Worm (Caenorhabditis elegans) whole organism, young adult: ENCODE measurements around the gene R12A1.3.
A peak's percentile ranks its signal among the peaks of the same experiment; 100 is the strongest.

ENCODE experiments used
- B0261.1 ChIP-seq: sonication (generic microtip); optimal IDR thresholded peaks from 2 replicates; lab custom pipeline; 2016; ENCODE audit warnings: mild to moderate bottlenecking, missing genetic modification characterization, moderate library complexity, missing compliant biosample characterization
- F37B4.10 ChIP-seq: fragments of 200-800 bp; sonication (Bioruptor generic); IDR thresholded peaks from 2 replicates; pipeline ENCODE4 v1.3.6; 2022; ENCODE audit warnings: missing genetic modification characterization, missing compliant biosample characterization
- F52B5.7 ChIP-seq: sonication (generic microtip); optimal IDR thresholded peaks from 2 replicates; lab custom pipeline; 2016; ENCODE audit warnings: mild to moderate bottlenecking, missing genetic modification characterization, missing compliant biosample characterization
- T07F8.4 ChIP-seq: sonication (generic microtip); optimal IDR thresholded peaks from 2 replicates; lab custom pipeline; 2016; ENCODE audit warnings: mild to moderate bottlenecking, missing genetic modification characterization, moderate library complexity, missing compliant biosample characterization
- T26A5.8 ChIP-seq: sonication (generic microtip); optimal IDR thresholded peaks from 2 replicates; lab custom pipeline; 2016; ENCODE audit warnings: missing genetic modification characterization, missing compliant biosample characterization
- Y79H2A.3 ChIP-seq: fragments of 200-800 bp; sonication (Bioruptor generic); conservative IDR thresholded peaks from 2 replicates; pipeline ENCODE4 v1.3.6; 2022; ENCODE audit warnings: missing genetic modification reagents, missing genetic modification characterization, missing compliant biosample characterization
- ZK185.1 ChIP-seq: sonication (generic microtip); optimal IDR thresholded peaks from 2 replicates; lab custom pipeline; 2016; ENCODE audit warnings: mild to moderate bottlenecking, missing genetic modification characterization, missing compliant biosample characterization; ENCODE audit not compliant: poor library complexity, severe bottlenecking
- atf-7 ChIP-seq: sonication (generic microtip); optimal IDR thresholded peaks from 2 replicates; lab custom pipeline; 2017; ENCODE audit warnings: mild to moderate bottlenecking, missing genetic modification characterization, missing compliant biosample characterization
- attf-5 ChIP-seq: fragments of 200-800 bp; sonication (Bioruptor generic); optimal IDR thresholded peaks from 2 replicates; lab custom pipeline; 2018; ENCODE audit warnings: mild to moderate bottlenecking, missing genetic modification characterization, missing compliant biosample characterization
- bed-1 ChIP-seq: fragments of 200-800 bp; sonication (Bioruptor generic); IDR thresholded peaks from 2 replicates; pipeline ENCODE4 v1.3.6; 2022; ENCODE audit warnings: missing genetic modification reagents, missing genetic modification characterization, missing compliant biosample characterization
- bed-2 ChIP-seq: fragments of 200-800 bp; sonication (Bioruptor generic); IDR thresholded peaks from 2 replicates; pipeline ENCODE4 v1.3.6; 2022; ENCODE audit warnings: missing genetic modification reagents, missing genetic modification characterization, missing compliant biosample characterization
- ccch-3 ChIP-seq: fragments of 200-800 bp; sonication (Bioruptor generic); optimal IDR thresholded peaks from 2 replicates; lab custom pipeline; 2018; ENCODE audit warnings: mild to moderate bottlenecking, missing genetic modification characterization, missing compliant biosample characterization
- cebp-1 ChIP-seq, 2 experiments: fragments of 200-800 bp in 1 of 2; sonication (Bioruptor generic) in 1 of 2; sonication (generic microtip) in 1 of 2; IDR thresholded peaks in 1 of 2; optimal IDR thresholded peaks in 1 of 2; 2 replicates each; pipeline versions ENCODE4 v1.3.6 to Lab custom; 2017 to 2022; ENCODE audit warnings: missing compliant biosample characterization in 2 of 2, missing genetic modification characterization in 2 of 2, mild to moderate bottlenecking in 1 of 2, missing genetic modification reagents in 1 of 2, moderate library complexity in 1 of 2
- die-1 ChIP-seq: sonication (generic microtip); optimal IDR thresholded peaks from 2 replicates; lab custom pipeline; 2016; ENCODE audit warnings: missing genotype, mild to moderate bottlenecking, missing genetic modification characterization, missing compliant biosample characterization
- dpff-1 ChIP-seq: sonication (generic microtip); optimal IDR thresholded peaks from 2 replicates; lab custom pipeline; 2017; ENCODE audit warnings: mild to moderate bottlenecking, missing genetic modification characterization, missing compliant biosample characterization
- dpl-1 ChIP-seq: fragments of 150-350 bp; optimal IDR thresholded peaks from 2 replicates; lab custom pipeline; 2014; ENCODE audit warnings: missing biosample characterization, missing genetic modification reagents, missing genetic modification characterization
- egl-44 ChIP-seq: fragments of 200-800 bp; sonication (Bioruptor generic); IDR thresholded peaks from 2 replicates; pipeline ENCODE4 v1.3.6; 2022; ENCODE audit warnings: missing genetic modification reagents, missing genetic modification characterization, missing compliant biosample characterization
- egrh-3 ChIP-seq: fragments of 200-800 bp; sonication (Bioruptor generic); IDR thresholded peaks from 2 replicates; pipeline ENCODE4 v1.3.6; 2022; ENCODE audit warnings: missing genetic modification reagents, missing genetic modification characterization, missing compliant biosample characterization
- fkh-3 ChIP-seq: sonication (generic microtip); optimal IDR thresholded peaks from 2 replicates; lab custom pipeline; 2016; ENCODE audit warnings: mild to moderate bottlenecking, missing genetic modification characterization, missing compliant biosample characterization
- gei-17 ChIP-seq: fragments of 200-800 bp; sonication (Bioruptor generic); optimal IDR thresholded peaks from 2 replicates; lab custom pipeline; 2018; ENCODE audit warnings: mild to moderate bottlenecking, missing genetic modification characterization, missing compliant biosample characterization
- him-1 ChIP-seq: sonication (generic microtip); optimal IDR thresholded peaks from 2 replicates; lab custom pipeline; 2016; ENCODE audit warnings: missing genotype, missing genetic modification reagents, missing genetic modification characterization, missing compliant biosample characterization
- hmg-1.2 ChIP-seq: fragments of 200-800 bp; sonication (Bioruptor generic); IDR thresholded peaks from 2 replicates; pipeline ENCODE4 v1.3.6; 2022; ENCODE audit warnings: missing genetic modification reagents, missing genetic modification characterization, missing compliant biosample characterization
- let-607 ChIP-seq, 2 experiments: fragments of 200-800 bp in 1 of 2; sonication (Bioruptor generic) in 1 of 2; sonication (generic microtip) in 1 of 2; optimal IDR thresholded peaks; 2 replicates each; lab custom pipeline; 2016 to 2018; ENCODE audit warnings: mild to moderate bottlenecking in 2 of 2, missing compliant biosample characterization in 2 of 2, missing genetic modification characterization in 2 of 2, moderate library complexity in 2 of 2, missing genotype in 1 of 2
- lin-35 ChIP-seq, 3 experiments: fragments of 150-350 bp in 2 of 3; sonication (generic microtip) in 1 of 3; optimal IDR thresholded peaks; 2 replicates each; lab custom pipeline; 2014 to 2018; ENCODE audit warnings: missing biosample characterization in 3 of 3, missing genetic modification characterization in 3 of 3, missing genetic modification reagents in 3 of 3
- lir-1 ChIP-seq: fragments of 200-800 bp; sonication (Bioruptor generic); conservative IDR thresholded peaks from 2 replicates; pipeline ENCODE4 v1.3.6; 2022; ENCODE audit warnings: missing genetic modification reagents, missing genetic modification characterization, missing compliant biosample characterization
- nhr-80 ChIP-seq: sonication (generic microtip); optimal IDR thresholded peaks from 2 replicates; lab custom pipeline; 2016; ENCODE audit warnings: missing genetic modification characterization, missing compliant biosample characterization
- rpc-1 ChIP-seq, 2 experiments: fragments of 150-350 bp in 1 of 2; sonication (generic microtip) in 1 of 2; optimal IDR thresholded peaks; 2 replicates each; lab custom pipeline; 2014 to 2018; ENCODE audit warnings: missing biosample characterization in 1 of 2, missing genetic modification characterization in 1 of 2, missing genetic modification reagents in 1 of 2, missing genotype in 1 of 2
- snpc-3.4 ChIP-seq: sonication (generic microtip); optimal IDR thresholded peaks from 2 replicates; lab custom pipeline; 2017; ENCODE audit warnings: missing genetic modification characterization, mild to moderate bottlenecking, missing compliant biosample characterization, antibody characterized with exemption, moderate library complexity, missing genotype, missing genetic modification reagents
- tbp1 ChIP-seq: fragments of 200-800 bp; sonication (Bioruptor generic); optimal IDR thresholded peaks from 2 replicates; lab custom pipeline; 2018; ENCODE audit warnings: mild to moderate bottlenecking, missing genetic modification characterization, missing compliant biosample characterization
- unc-130 ChIP-seq: sonication (generic microtip); optimal IDR thresholded peaks from 2 replicates; lab custom pipeline; 2016; ENCODE audit warnings: missing genetic modification reagents, missing genetic modification characterization, missing compliant biosample characterization
- zfh-2 ChIP-seq: fragments of 200-800 bp; sonication (Bioruptor generic); conservative IDR thresholded peaks from 2 replicates; pipeline ENCODE4 v1.3.6; 2022; ENCODE audit warnings: missing genetic modification reagents, missing genetic modification characterization, missing compliant biosample characterization
- ztf-18 ChIP-seq: sonication (generic microtip); optimal IDR thresholded peaks from 2 replicates; lab custom pipeline; 2016; ENCODE audit warnings: missing genotype, mild to moderate bottlenecking, missing genetic modification characterization, missing compliant biosample characterization
- ztf-25 ChIP-seq: fragments of 200-800 bp; sonication (Bioruptor generic); IDR thresholded peaks from 2 replicates; pipeline ENCODE4 v1.3.6; 2022; ENCODE audit warnings: missing genetic modification reagents, missing genetic modification characterization, missing compliant biosample characterization
- ztf-26 ChIP-seq: sonication (generic microtip); optimal IDR thresholded peaks from 2 replicates; lab custom pipeline; 2017; ENCODE audit warnings: missing genetic modification characterization, missing compliant biosample characterization
- ztf-28 ChIP-seq: fragments of 200-800 bp; sonication (Bioruptor generic); IDR thresholded peaks from 2 replicates; pipeline ENCODE4 v1.3.6; 2022; ENCODE audit warnings: missing genetic modification reagents, missing genetic modification characterization, missing compliant biosample characterization
- ztf-3 ChIP-seq: fragments of 200-800 bp; sonication (Bioruptor generic); optimal IDR thresholded peaks from 2 replicates; lab custom pipeline; 2018; ENCODE audit warnings: mild to moderate bottlenecking, missing genetic modification characterization, missing compliant biosample characterization

Gene R12A1.3

DNA sequence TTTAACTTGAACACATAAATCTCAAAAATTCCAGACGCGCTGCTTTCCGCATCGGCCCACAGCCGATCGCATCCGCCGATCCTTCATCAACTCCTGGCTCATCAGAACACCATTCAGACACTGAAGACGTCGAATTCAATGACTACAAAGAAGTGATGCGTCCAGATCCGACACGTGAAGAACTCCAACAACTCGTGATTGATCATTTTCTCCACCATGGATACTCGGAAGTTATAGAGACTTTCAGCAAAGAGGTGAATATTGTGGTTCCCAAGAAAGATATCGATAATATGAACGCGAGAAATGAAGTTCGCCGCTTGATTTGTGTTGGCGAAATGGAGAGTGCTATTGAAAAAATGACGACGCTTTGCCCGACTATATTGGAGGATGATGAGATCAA lies 43.3 kb upstream of the R12A1.3 start:
- no peak for TF ChIP-seq dpl-1
- TF ChIP-seq rpc-1 (optimal IDR thresholded peaks at IDR 0.05; lab: Kevin White, UChicago): no peak
- TF ChIP-seq rpc-1 (tag; optimal IDR thresholded peaks at IDR 0.05; lab: Kevin White, UChicago): no peak
- no peak for TF ChIP-seq F37B4.10 (GFP tag; lab: Robert Waterston, UW)
- TF ChIP-seq gei-17 (GFP tag; lab: Kevin White, UChicago): no peak
- no peak for TF ChIP-seq ZK185.1 (tag; lab: Kevin White, UChicago)
- no peak for TF ChIP-seq ztf-18 (tag; lab: Kevin White, UChicago)
- TF ChIP-seq B0261.1: no peak
- TF ChIP-seq die-1 (tag; lab: Kevin White, UChicago): no peak

DNA sequence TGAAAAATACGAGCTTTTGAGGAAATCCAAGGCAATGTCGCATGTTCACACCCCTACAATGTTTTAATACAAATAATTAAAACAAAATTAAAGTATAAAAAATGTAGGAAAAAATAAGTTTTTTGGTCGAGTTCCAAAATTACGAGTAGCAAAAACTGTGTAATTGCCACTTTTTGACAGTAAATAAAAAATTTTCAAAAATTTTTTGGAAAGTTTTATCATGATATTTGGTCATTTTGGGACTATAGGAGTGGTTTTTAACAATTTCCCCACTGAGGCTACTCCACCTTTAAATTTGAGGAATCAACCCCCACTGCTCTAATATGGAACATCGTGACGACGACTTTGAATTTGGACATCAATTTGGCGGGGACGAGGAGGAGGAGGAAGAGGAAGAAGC lies 41.9 kb upstream of the R12A1.3 start, which contains the start of gene gid-8:
Gene gid-8, plus strand, starts transcription at position 301 of the 400 bp plus-strand sequence.
- TF ChIP-seq lin-35 (GFP tag; optimal IDR thresholded peaks at IDR 0.05; lab: Kevin White, UChicago): no peak
- no peak for TF ChIP-seq snpc-3.4 (tag; lab: Kevin White, UChicago)
- no peak for TF ChIP-seq dpff-1 (tag; lab: Kevin White, UChicago)
- no peak for TF ChIP-seq attf-5 (GFP tag; lab: Kevin White, UChicago)
- no peak for TF ChIP-seq tbp1 (GFP tag; lab: Kevin White, UChicago)
- no peak for TF ChIP-seq let-607 (tag; optimal IDR thresholded peaks at IDR 0.05; lab: Kevin White, UChicago)
- TF ChIP-seq F37B4.10 (GFP tag; lab: Robert Waterston, UW): no peak
- TF ChIP-seq unc-130 (GFP tag; lab: Kevin White, UChicago): no peak
- no peak for TF ChIP-seq Y79H2A.3 (GFP tag; lab: Robert Waterston, UW)
- no peak for TF ChIP-seq F52B5.7 (tag; lab: Kevin White, UChicago)
- TF ChIP-seq lir-1 (GFP tag; lab: Robert Waterston, UW): no peak
- TF ChIP-seq nhr-80 (tag; lab: Kevin White, UChicago): no peak
- TF ChIP-seq ztf-28 (GFP tag; lab: Robert Waterston, UW): no peak
- no peak for TF ChIP-seq him-1 (tag; lab: Kevin White, UChicago)
- no peak for TF ChIP-seq ztf-25 (GFP tag; lab: Robert Waterston, UW)
- TF ChIP-seq ztf-26 (tag; lab: Kevin White, UChicago): no peak

DNA sequence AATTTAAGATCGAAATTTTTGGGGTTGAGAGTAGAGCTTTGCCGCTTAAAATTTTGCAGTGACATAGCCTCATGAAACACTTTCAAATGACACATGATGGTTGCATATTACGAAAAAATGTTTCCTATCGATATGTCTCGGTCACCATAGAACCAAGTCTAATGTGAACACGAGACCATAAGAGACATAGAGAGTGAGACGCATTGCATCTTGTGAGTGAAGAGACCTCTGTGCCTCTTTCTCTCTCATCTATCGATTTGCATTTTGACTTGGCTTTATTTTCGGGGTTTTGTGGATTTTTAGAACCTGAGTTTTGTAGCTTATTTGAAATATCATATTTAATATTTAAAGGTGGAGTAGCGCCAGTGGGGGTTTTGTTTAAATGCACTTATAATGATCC lies 41.4 kb upstream of the R12A1.3 start:
- TF ChIP-seq T07F8.4 (tag; lab: Kevin White, UChicago) (no peak), cebp-1 (GFP tag; IDR thresholded peaks at IDR 0.05; lab: Robert Waterston, UW) (no peak), cebp-1 (tag; optimal IDR thresholded peaks at IDR 0.05; lab: Kevin White, UChicago) (peak; percentile 65), hmg-1.2 (peak; percentile 34; the same call in 1 of the 2 replicates), attf-5 (GFP tag; lab: Kevin White, UChicago) (peak; percentile 58), nhr-80 (tag; lab: Kevin White, UChicago) (peak; percentile 43)

- TF ChIP-seq egrh-3 (GFP tag; lab: Robert Waterston, UW) (peak; percentile 81), ztf-18 (tag; lab: Kevin White, UChicago) (no peak), zfh-2 (GFP tag; lab: Robert Waterston, UW) (peak; percentile 81), fkh-3 (peak; percentile 39), F37B4.10 (GFP tag; lab: Robert Waterston, UW) (0 out of 2 replicates have a peak, but pooled peaks have one; percentile 18)
Observed at ce11 chrV:1465932-1466331, 40.3 kb upstream of the R12A1.3 start.

DNA sequence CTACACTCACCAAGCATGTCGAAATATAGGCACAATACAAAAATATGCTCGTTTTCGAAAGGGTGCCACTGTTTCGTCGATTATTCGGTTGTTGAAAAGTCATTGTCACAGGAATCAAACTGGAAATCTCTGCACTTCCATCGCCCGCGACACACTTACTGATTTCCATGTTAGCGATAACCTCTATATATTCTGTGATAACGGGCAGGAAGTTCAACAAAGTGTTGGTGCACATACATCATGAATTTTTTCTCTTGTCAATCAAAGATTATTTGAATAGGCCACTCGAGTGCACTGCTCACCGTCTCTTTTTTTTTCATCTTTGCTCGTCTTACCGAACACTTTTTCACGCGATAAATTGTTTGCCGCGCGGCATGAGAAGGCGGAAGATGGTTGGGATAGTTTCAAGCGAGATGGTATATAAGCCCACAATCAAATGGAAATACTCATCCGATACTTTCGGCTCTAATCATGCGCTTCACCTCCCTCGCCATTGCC lies 39.0 kb upstream of the R12A1.3 start, which contains the start of the genes fpn-1.2 and pqn-54:
Gene fpn-1.2, minus strand, starts transcription at position 157 of the 498 bp plus-strand sequence.
Gene pqn-54, plus strand, starts transcription at position 448 of the 498 bp plus-strand sequence.
- TF ChIP-seq egl-44 (no peak), atf-7 (tag; lab: Kevin White, UChicago) (peak; percentile 9), tbp1 (GFP tag; lab: Kevin White, UChicago) (no peak), T26A5.8 (tag; lab: Kevin White, UChicago) (no peak), bed-1 (no peak), T07F8.4 (tag; lab: Kevin White, UChicago) (no peak), bed-2 (GFP tag; lab: Robert Waterston, UW) (no peak), nhr-80 (tag; lab: Kevin White, UChicago) (peak; percentile 87), ztf-3 (GFP tag; lab: Kevin White, UChicago) (no peak), ccch-3 (GFP tag; lab: Kevin White, UChicago) (no peak)
